Worm (Caenorhabditis elegans) whole organism, L1 larva: ENCODE data around the gene Y49F6B.20.
"Not testable (repeated sequence)": the region's sequence is repeated elsewhere in the genome, so short reads cannot be mapped to it uniquely, and the experiment has no call there.

ENCODE experiments used
- Y116A8C.19 ChIP-seq: sonication (generic microtip); optimal IDR thresholded peaks from 2 replicates; lab custom pipeline; 2016; ENCODE audit warnings: missing compliant biosample characterization, missing genetic modification characterization, borderline replicate concordance
- alr-1 ChIP-seq: fragments of 200-800 bp; sonication (Bioruptor generic); optimal IDR thresholded peaks from 2 replicates; lab custom pipeline; 2018; ENCODE audit warnings: borderline replicate concordance, mild to moderate bottlenecking, missing genetic modification characterization, missing compliant biosample characterization
- blmp-1 ChIP-seq: fragments of 150-350 bp; optimal IDR thresholded peaks from 2 replicates; lab custom pipeline; 2014; ENCODE audit warnings: missing biosample characterization, missing genetic modification characterization
- ceh-82 ChIP-seq, 3 experiments: fragments of 150-350 bp in 1 of 3; sonication (generic microtip) in 2 of 3; optimal IDR thresholded peaks; 2 replicates each; lab custom pipeline; 2014 to 2017; ENCODE audit warnings: missing biosample characterization in 3 of 3, missing genetic modification characterization in 3 of 3
- ceh-90 ChIP-seq: sonication (generic microtip); optimal IDR thresholded peaks from 2 replicates; lab custom pipeline; 2016; ENCODE audit warnings: missing genetic modification characterization, missing compliant biosample characterization
- ces-1 ChIP-seq: fragments of 150-350 bp; optimal IDR thresholded peaks from 2 replicates; lab custom pipeline; 2014; ENCODE audit warnings: missing biosample characterization, missing genetic modification reagents, missing genetic modification characterization
- dpl-1 ChIP-seq, 3 experiments: fragments of 150-350 bp in 2 of 3; sonication (generic microtip) in 1 of 3; optimal IDR thresholded peaks; 2 replicates each; lab custom pipeline; 2014 to 2017; ENCODE audit warnings: missing biosample characterization in 3 of 3, missing genetic modification characterization in 3 of 3, missing genetic modification reagents in 3 of 3
- efl-1 ChIP-seq, 4 experiments: fragments of 150-350 bp; optimal IDR thresholded peaks in 3 of 4; peaks in 1 of 4; 1 replicate in 1 of 4; 2 replicates in 3 of 4; lab custom pipeline; 2014; ENCODE audit warnings: missing biosample characterization in 2 of 4, missing genetic modification characterization in 2 of 4, missing genetic modification reagents in 2 of 4
- efl-3 ChIP-seq: fragments of 200-800 bp; sonication (Bioruptor generic); optimal IDR thresholded peaks from 2 replicates; lab custom pipeline; 2018; ENCODE audit warnings: mild to moderate bottlenecking, missing genetic modification characterization, missing compliant biosample characterization
- egl-13 ChIP-seq: sonication (generic microtip); optimal IDR thresholded peaks from 2 replicates; lab custom pipeline; 2016; ENCODE audit warnings: missing genotype, missing genetic modification reagents, missing genetic modification characterization, missing compliant biosample characterization
- ets-5 ChIP-seq: fragments of 200-800 bp; sonication (Bioruptor generic); IDR thresholded peaks from 2 replicates; pipeline ENCODE4 v1.3.6; 2022; ENCODE audit warnings: missing genetic modification characterization, missing compliant biosample characterization
- fkh-10 ChIP-seq: sonication (generic microtip); optimal IDR thresholded peaks from 2 replicates; lab custom pipeline; 2017; ENCODE audit warnings: missing biosample characterization, missing genetic modification reagents, missing genetic modification characterization
- fkh-4 ChIP-seq: sonication (generic microtip); optimal IDR thresholded peaks from 2 replicates; lab custom pipeline; 2016; ENCODE audit warnings: missing compliant biosample characterization, missing genetic modification characterization, borderline replicate concordance
- fkh-8 ChIP-seq: sonication (generic microtip); optimal IDR thresholded peaks from 2 replicates; lab custom pipeline; 2016; ENCODE audit warnings: mild to moderate bottlenecking, missing genetic modification characterization, missing compliant biosample characterization
- fos-1 ChIP-seq: fragments of 150-350 bp; optimal IDR thresholded peaks from 2 replicates; lab custom pipeline; 2014; ENCODE audit warnings: missing biosample characterization, missing genetic modification characterization
- hlh-4 ChIP-seq: sonication (generic microtip); optimal IDR thresholded peaks from 2 replicates; lab custom pipeline; 2016; ENCODE audit warnings: mild to moderate bottlenecking, missing genetic modification characterization, missing compliant biosample characterization
- hpl-2 ChIP-seq: fragments of 150-350 bp; optimal IDR thresholded peaks from 2 replicates; lab custom pipeline; 2014; ENCODE audit warnings: missing biosample characterization, missing genetic modification reagents, missing genetic modification characterization
- isw-1 ChIP-seq: fragments of 200-800 bp; sonication (Bioruptor generic); IDR thresholded peaks from 2 replicates; pipeline ENCODE4 v1.3.6; 2022; ENCODE audit warnings: missing genetic modification characterization, missing compliant biosample characterization
- jun-1 ChIP-seq: fragments of 150-350 bp; optimal IDR thresholded peaks from 2 replicates; lab custom pipeline; 2014; ENCODE audit warnings: missing biosample characterization, missing genetic modification reagents, missing genetic modification characterization
- lin-14 ChIP-seq: fragments of 200-800 bp; sonication (Bioruptor generic); optimal IDR thresholded peaks from 2 replicates; lab custom pipeline; 2018; ENCODE audit warnings: mild to moderate bottlenecking, missing genetic modification characterization, moderate library complexity, missing compliant biosample characterization
- lin-15B ChIP-seq: fragments of 150-350 bp; sonication (generic microtip); optimal IDR thresholded peaks from 3 replicates; lab custom pipeline; 2014; ENCODE audit warnings: missing biosample characterization, missing genetic modification characterization
- lin-39 ChIP-seq: fragments of 150-350 bp; optimal IDR thresholded peaks from 2 replicates; lab custom pipeline; 2014; ENCODE audit warnings: missing biosample characterization, missing genetic modification reagents, missing genetic modification characterization
- lsy-2 ChIP-seq, 2 experiments: fragments of 150-350 bp; optimal IDR thresholded peaks; 2 replicates each; lab custom pipeline; 2014; ENCODE audit warnings: missing biosample characterization in 2 of 2, missing genetic modification characterization in 2 of 2
- mdl-1 ChIP-seq, 2 experiments: fragments of 150-350 bp; optimal IDR thresholded peaks; 2 replicates each; lab custom pipeline; 2014 to 2017; ENCODE audit warnings: missing biosample characterization in 2 of 2, missing genetic modification characterization in 2 of 2, inconsistent platforms in 1 of 2
- mef-2 ChIP-seq: fragments of 150-350 bp; optimal IDR thresholded peaks from 2 replicates; lab custom pipeline; 2014; ENCODE audit warnings: missing biosample characterization, missing genetic modification characterization
- mep-1 ChIP-seq: fragments of 150-350 bp; optimal IDR thresholded peaks from 2 replicates; lab custom pipeline; 2014; ENCODE audit warnings: missing biosample characterization, missing genetic modification characterization
- nhr-237 ChIP-seq: fragments of 150-350 bp; optimal IDR thresholded peaks from 2 replicates; lab custom pipeline; 2014; ENCODE audit warnings: missing biosample characterization, missing genetic modification characterization
- nhr-28 ChIP-seq: fragments of 150-350 bp; optimal IDR thresholded peaks from 2 replicates; lab custom pipeline; 2014; ENCODE audit warnings: missing biosample characterization, missing genetic modification characterization
- nhr-84 ChIP-seq: sonication (generic microtip); optimal IDR thresholded peaks from 2 replicates; lab custom pipeline; 2017; ENCODE audit warnings: missing biosample characterization, missing genetic modification characterization
- nhr-85 ChIP-seq: sonication (generic microtip); peaks from one replicate; lab custom pipeline; 2016; ENCODE audit warnings: missing genetic modification characterization, inconsistent platforms, missing compliant biosample characterization
- nhr-90 ChIP-seq: sonication (generic microtip); optimal IDR thresholded peaks from 2 replicates; lab custom pipeline; 2016; ENCODE audit warnings: mild to moderate bottlenecking, missing genetic modification characterization, missing compliant biosample characterization; ENCODE audit not compliant: poor library complexity
- pqm-1 ChIP-seq: sonication (generic microtip); optimal IDR thresholded peaks from 3 replicates; lab custom pipeline; 2017; ENCODE audit warnings: missing biosample characterization, missing genetic modification characterization
- skn-1 ChIP-seq: fragments of 150-350 bp; optimal IDR thresholded peaks from 2 replicates; lab custom pipeline; 2014; ENCODE audit warnings: missing biosample characterization, missing genetic modification characterization
- sox-4 ChIP-seq: sonication (generic microtip); optimal IDR thresholded peaks from 2 replicates; lab custom pipeline; 2016; ENCODE audit warnings: missing genetic modification characterization, missing compliant biosample characterization
- tbx-2 ChIP-seq: sonication (generic microtip); optimal IDR thresholded peaks from 2 replicates; lab custom pipeline; 2016; ENCODE audit warnings: missing genetic modification characterization, missing compliant biosample characterization
- unc-130 ChIP-seq: fragments of 150-350 bp; optimal IDR thresholded peaks from 2 replicates; lab custom pipeline; 2017; ENCODE audit warnings: missing biosample characterization, missing genetic modification characterization, inconsistent platforms
- unc-86 ChIP-seq: sonication (generic microtip); optimal IDR thresholded peaks from 2 replicates; lab custom pipeline; 2016; ENCODE audit warnings: missing genetic modification characterization, missing compliant biosample characterization
- vab-15 ChIP-seq: sonication (generic microtip); optimal IDR thresholded peaks from 2 replicates; lab custom pipeline; 2017; ENCODE audit warnings: missing genotype, mild to moderate bottlenecking, missing genetic modification characterization, missing compliant biosample characterization

Y49F6B.20 gene

ce11 chrII:3458209-3458608, 12.2 kb downstream of the Y49F6B.20 start, which contains the start of the genes C16C8.26 and C16C8.19:
C16C8.26 (minus strand) TSS chrII:3458309.
C16C8.19 (plus strand) TSS chrII:3458487.
- no peak for TF ChIP-seq isw-1 (GFP tag; lab: Robert Waterston, UW)
- TF ChIP-seq dpl-1 (GFP tag; optimal IDR thresholded peaks at IDR 0.05; lab: Kevin White, UChicago): no peak
- TF ChIP-seq fos-1 (tag; lab: Kevin White, UChicago): no peak
- no peak for TF ChIP-seq mef-2 (tag; lab: Kevin White, UChicago)
- TF ChIP-seq lin-39: no peak
- TF ChIP-seq mdl-1 (tag; optimal IDR thresholded peaks at IDR 0.05; lab: Kevin White, UChicago): no peak
- TF ChIP-seq nhr-84 (tag; lab: Kevin White, UChicago): no peak
- TF ChIP-seq pqm-1 (tag; lab: Kevin White, UChicago): no peak
- no peak for TF ChIP-seq lin-15B (tag; lab: Kevin White, UChicago)
- TF ChIP-seq lsy-2 (tag; optimal IDR thresholded peaks at IDR 0.05; lab: Kevin White, UChicago): no peak
- no peak for TF ChIP-seq sox-4 (tag; lab: Kevin White, UChicago)
- no peak for TF ChIP-seq nhr-90
- no peak for TF ChIP-seq efl-3 (GFP tag; lab: Kevin White, UChicago)
- TF ChIP-seq nhr-85 (tag; lab: Kevin White, UChicago): no peak
- TF ChIP-seq mep-1: no peak

DNA sequence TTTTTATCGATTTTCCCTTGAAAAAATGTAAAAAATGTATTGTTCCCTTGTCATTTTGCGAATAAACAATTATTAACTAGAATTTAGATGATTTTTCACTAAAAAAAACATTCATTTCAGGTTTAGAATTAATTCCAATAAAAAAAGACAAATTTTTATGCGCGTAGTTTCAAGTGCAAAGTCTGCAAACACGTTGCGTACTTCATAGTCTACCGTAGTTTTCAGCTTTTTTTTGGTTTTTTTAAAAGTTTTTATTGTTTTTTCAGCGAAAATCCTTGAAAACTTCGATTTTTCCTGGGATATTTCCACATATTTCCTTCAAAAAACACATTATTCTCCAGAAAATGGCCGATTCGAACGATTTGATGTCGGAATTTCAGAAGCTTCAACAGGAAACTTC, 16.9 kb downstream of the Y49F6B.20 start, which contains the start of gene C16C8.11:
Gene C16C8.11, plus strand, starts transcription at position 188 of the 400 bp plus-strand sequence.
- TF ChIP-seq hpl-2 (GFP tag; lab: Kevin White, UChicago): no peak
- no peak for TF ChIP-seq lin-14 (GFP tag; lab: Kevin White, UChicago)
- no peak for TF ChIP-seq nhr-85 (tag; lab: Kevin White, UChicago)
- no peak for TF ChIP-seq hlh-4 (tag; lab: Kevin White, UChicago)
- TF ChIP-seq unc-130 (tag; lab: Kevin White, UChicago): no peak
- no peak for TF ChIP-seq efl-1 (optimal IDR thresholded peaks at IDR 0.05; lab: Kevin White, UChicago)
- no peak for TF ChIP-seq efl-1 (GFP tag; optimal IDR thresholded peaks at IDR 0.05 in 1 of 2; lab: Kevin White, UChicago)
- no peak for TF ChIP-seq nhr-28 (tag; lab: Kevin White, UChicago)
- TF ChIP-seq ces-1 (GFP tag; lab: Kevin White, UChicago): no peak
- no peak for TF ChIP-seq fkh-8 (tag; lab: Kevin White, UChicago)
- TF ChIP-seq tbx-2 (tag; lab: Kevin White, UChicago): no peak
- no peak for TF ChIP-seq vab-15
- TF ChIP-seq nhr-84 (tag; lab: Kevin White, UChicago): no peak
- TF ChIP-seq ceh-82 (tag; optimal IDR thresholded peaks at IDR 0.05; lab: Kevin White, UChicago): no peak
- TF ChIP-seq fkh-4 (tag; lab: Kevin White, UChicago): no peak
- TF ChIP-seq alr-1 (tag; lab: Kevin White, UChicago): no peak
- TF ChIP-seq fkh-10 (GFP tag; lab: Kevin White, UChicago): no peak
- TF ChIP-seq nhr-237 (tag; lab: Kevin White, UChicago): no peak
- no peak for TF ChIP-seq ceh-90 (tag; lab: Kevin White, UChicago)
- no peak for TF ChIP-seq egl-13 (tag; lab: Kevin White, UChicago)

ce11 chrII:3452421-3452820, 18.0 kb downstream of the Y49F6B.20 start, which contains the start of gene C16C8.12:
C16C8.12 (plus strand) TSS chrII:3452721.
- TF ChIP-seq ets-5 (GFP tag; lab: Robert Waterston, UW) (no peak), mdl-1 (tag; optimal IDR thresholded peaks at IDR 0.05; lab: Kevin White, UChicago) (no peak), blmp-1 (tag; lab: Kevin White, UChicago) (no peak), unc-86 (tag; lab: Kevin White, UChicago) (no peak), Y116A8C.19 (tag; lab: Kevin White, UChicago) (no peak), hpl-2 (GFP tag; lab: Kevin White, UChicago) (no peak), nhr-237 (tag; lab: Kevin White, UChicago) (no peak), lin-15B (tag; lab: Kevin White, UChicago) (no peak)

ce11 chrII:3449514-3449913, 20.9 kb downstream of the Y49F6B.20 start, which contains the start of gene C16C8.14:
C16C8.14 (plus strand) TSS chrII:3449814.
- TF ChIP-seq unc-130, skn-1, jun-1 (tag; lab: Kevin White, UChicago): not testable (repeated sequence)
